Worm (Caenorhabditis elegans) whole organism, L4/young adult: ENCODE measurements around the gene fbxa-167.
"Not testable (repeated sequence)": the region's sequence is repeated elsewhere in the genome, so short reads cannot be mapped to it uniquely, and the experiment has no call there.

Experiments used
- W03F9.2 ChIP-seq: fragments of 150-350 bp; optimal IDR thresholded peaks from 2 replicates; lab custom pipeline; 2014; ENCODE audit warnings: missing biosample characterization, missing genetic modification characterization
- dao-5 ChIP-seq: sonication (generic microtip); optimal IDR thresholded peaks from 2 replicates; lab custom pipeline; 2016; ENCODE audit warnings: missing genotype, missing genetic modification characterization, moderate library complexity, missing compliant biosample characterization
- him-1 ChIP-seq: sonication (generic microtip); optimal IDR thresholded peaks from 2 replicates; lab custom pipeline; 2016; ENCODE audit warnings: missing genotype, missing genetic modification reagents, missing genetic modification characterization, missing compliant biosample characterization

Gene fbxa-167

DNA sequence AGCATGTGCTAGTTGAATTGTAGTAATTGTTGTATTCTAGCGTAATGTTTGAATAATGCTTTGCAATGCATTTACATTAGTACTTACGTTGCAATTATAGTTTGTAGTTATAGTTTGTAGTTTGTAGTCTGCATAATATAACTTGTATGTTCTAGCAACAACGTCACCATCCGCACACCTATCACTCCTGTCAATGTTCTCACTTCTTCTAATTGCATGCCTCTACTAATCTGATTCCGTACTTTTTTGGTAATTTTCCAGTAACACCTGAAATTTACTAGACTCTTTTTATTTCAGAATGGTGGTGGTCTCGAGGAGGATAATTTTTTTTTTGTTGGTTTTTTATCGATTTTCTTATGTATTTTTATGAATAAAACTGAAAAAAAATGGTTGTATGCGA, 4.7 kb upstream of the fbxa-167 start:
- TF ChIP-seq W03F9.2 (tag; lab: Kevin White, UChicago) (no peak), dao-5 (no peak), him-1 (tag; lab: Kevin White, UChicago) (no peak)

DNA sequence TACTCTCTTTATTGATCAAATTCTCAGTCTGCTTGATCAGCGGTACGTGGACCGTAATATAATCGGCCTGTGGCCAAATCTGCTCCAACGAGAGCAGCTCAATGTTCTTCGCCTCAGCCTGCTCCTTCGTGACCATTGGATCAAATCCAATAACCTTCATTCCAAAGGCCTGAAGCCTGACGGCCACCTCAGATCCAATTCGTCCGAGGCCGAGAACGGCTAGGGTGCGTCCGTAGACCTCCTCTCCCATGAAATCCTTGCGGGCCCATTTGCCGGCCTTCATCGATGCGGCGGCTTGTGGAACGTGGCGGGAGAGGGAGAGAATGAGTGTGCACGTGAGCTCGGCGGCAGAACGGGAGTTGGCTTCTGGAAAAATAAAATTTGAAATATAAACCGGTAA, 3.8 kb upstream of the fbxa-167 start:
- TF ChIP-seq W03F9.2 (tag; lab: Kevin White, UChicago) (no peak), dao-5 (no peak), him-1 (tag; lab: Kevin White, UChicago) (no peak)

DNA sequence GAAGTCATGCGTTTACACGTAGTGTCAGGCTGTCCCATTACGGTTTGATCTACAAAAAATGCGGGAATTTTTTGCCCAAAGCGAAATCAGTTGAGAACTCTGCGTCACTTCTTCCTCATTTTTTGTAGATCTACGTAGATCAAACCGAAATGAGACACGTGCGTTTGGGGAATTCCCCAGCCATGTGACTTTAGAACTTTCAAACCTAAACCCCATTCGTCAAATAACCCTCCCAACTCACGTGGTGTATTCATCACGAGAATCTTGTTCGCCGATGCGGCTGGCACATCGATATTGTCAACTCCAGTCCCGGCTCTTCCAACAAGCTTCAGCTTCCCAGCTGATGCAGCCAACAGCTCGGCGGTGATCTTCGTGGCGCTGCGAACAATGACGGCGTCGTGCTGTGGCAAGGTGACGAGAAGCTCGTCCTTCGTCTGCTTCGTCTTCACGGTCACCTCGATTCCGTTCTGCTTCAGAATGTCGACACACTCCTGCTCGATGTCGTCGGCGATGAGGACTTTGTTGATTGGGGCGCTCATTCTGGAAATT, 3.3 kb upstream of the fbxa-167 start, which contains the start of gene phdh-1:
TSS of gene phdh-1 (minus strand) at position 540 of the 549 bp plus-strand sequence.
- TF ChIP-seq W03F9.2 (tag; lab: Kevin White, UChicago): no peak
- TF ChIP-seq him-1 (tag; lab: Kevin White, UChicago): no peak
- TF ChIP-seq dao-5: no peak

DNA sequence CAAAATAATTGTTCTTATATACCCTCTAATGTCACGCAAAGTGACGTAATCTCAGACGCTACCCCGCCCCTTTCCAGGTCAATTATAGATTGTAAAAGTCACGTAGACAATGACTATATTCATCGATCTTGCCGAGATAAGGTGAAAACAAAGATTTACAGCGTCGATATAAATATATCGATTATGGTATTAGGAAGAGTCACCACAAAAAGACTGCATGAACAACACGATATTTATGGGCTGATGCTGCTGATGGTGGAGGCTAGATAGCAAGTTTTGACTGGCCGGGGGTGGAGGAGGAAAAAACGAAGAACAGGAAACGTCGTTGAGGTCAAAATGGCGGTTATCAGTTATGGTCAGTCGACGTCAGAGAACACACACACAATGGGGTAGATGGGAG, 2.7 kb upstream of the fbxa-167 start:
- no peak for TF ChIP-seq W03F9.2 (tag; lab: Kevin White, UChicago)
- no peak for TF ChIP-seq dao-5
- TF ChIP-seq him-1 (tag; lab: Kevin White, UChicago): no peak

DNA sequence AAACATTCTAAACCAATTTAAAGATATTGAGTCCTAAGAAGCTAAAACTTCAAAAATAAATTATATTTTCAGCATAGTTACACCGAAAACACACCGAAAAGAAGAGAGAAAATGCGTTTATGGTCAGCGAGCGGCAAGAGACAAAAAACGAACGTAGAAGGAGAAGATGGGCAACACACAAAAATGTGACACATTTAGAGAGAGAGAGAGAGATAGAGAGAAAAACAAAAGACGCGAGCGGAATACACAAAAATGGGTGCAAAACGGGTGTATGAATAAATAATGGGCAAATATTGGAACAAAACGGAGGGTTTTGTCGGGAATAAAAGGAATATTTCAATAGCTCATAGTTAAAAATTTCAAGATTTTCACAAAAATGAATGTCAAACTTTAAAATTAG, 1.1 kb upstream of the fbxa-167 start:
- TF ChIP-seq dao-5: no peak
- TF ChIP-seq W03F9.2 (tag; lab: Kevin White, UChicago): no peak
- TF ChIP-seq him-1 (tag; lab: Kevin White, UChicago): no peak

DNA sequence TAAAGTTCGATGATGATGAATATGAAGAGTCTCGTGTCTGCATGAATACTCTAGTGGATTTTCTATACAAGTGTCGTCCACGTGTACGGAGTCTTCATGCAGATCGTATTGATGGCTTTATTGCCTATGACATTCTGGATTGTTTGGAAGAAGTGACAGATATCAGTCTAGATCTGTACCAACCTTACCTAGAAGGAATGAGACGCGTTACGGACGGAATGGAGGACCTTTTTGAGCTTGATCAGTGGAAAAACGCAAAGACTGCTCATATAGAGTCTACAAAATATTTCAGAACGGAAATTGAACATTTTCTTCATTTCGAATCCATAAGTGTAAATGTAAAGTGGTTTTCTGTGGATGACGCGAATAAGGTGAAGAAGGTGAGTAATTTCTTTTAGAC, 6.9 kb downstream of the fbxa-167 start, which contains the start of gene fbxa-169:
TSS of gene fbxa-169 (plus strand) at position 301 of the 400 bp plus-strand sequence.
- TF ChIP-seq dao-5 (no peak), him-1 (tag; lab: Kevin White, UChicago) (no peak), W03F9.2 (tag; lab: Kevin White, UChicago) (no peak)

DNA sequence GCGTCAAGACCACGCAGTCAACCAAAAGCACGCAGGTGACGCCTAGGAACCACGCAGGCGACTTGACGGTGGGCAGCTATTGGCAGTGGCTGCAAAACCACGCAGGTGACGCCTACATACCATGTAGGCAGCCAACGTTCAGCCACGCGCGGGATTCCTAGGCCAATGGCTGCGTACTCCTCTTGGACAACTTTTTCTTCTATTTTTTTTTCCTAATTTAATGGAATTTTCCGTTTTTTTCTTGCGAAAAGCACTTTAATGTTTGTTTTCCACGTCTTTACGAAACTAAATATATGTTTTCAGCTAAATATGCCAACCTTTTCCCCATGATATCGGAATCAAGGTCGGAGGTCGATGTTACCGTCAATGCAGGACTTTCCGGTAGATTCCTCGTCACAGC, 13.4 kb downstream of the fbxa-167 start, which contains the start of gene C31C9.9:
TSS of gene C31C9.9 (plus strand) at position 301 of the 400 bp plus-strand sequence.
- not testable (repeated sequence) for TF ChIP-seq W03F9.2 (tag; lab: Kevin White, UChicago); dao-5; him-1 (tag; lab: Kevin White, UChicago)

DNA sequence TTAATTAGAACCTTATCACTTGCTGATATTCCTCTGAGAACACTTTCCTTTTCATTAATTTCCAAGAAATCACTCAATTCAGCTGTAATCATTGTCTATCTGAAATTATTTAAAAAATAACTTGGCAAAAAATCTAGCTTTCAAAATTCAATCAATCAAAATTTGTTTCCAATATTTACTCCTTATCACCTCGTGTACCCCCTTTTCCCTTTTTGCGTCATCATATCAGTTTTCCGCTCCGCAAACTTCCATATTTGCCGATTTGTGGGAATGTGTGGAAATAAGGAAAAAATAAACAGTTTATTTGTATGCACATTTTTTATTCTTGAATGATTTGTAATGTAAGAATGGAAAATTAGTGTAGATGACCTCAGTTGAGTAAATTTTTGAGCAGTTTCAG, 20.7 kb downstream of the fbxa-167 start, which contains the start of gene C31C9.6:
TSS of gene C31C9.6 (minus strand) at position 101 of the 400 bp plus-strand sequence.
- TF ChIP-seq W03F9.2 (tag; lab: Kevin White, UChicago); him-1 (tag; lab: Kevin White, UChicago); dao-5: not testable (repeated sequence)

DNA sequence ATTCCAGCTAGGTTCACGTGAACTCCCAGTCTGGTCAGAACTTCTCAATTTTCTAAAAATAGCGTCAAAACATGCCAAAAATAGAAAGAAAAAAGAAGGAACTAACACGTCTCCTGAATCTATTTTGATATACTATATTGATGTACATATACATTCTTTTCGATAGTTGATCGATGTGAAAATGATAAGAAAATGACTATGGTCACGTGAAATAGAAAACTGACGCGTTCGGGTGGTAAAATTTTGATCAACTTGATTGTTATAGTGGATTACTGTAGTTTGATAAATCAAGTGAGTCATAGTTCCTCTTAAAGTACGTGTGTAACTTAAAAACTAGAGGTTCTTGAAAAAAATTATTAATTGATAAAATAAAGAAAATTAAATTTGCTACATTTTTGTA, 23.1 kb downstream of the fbxa-167 start:
- TF ChIP-seq dao-5 (no peak), him-1 (tag; lab: Kevin White, UChicago) (no peak), W03F9.2 (tag; lab: Kevin White, UChicago) (no peak)

DNA sequence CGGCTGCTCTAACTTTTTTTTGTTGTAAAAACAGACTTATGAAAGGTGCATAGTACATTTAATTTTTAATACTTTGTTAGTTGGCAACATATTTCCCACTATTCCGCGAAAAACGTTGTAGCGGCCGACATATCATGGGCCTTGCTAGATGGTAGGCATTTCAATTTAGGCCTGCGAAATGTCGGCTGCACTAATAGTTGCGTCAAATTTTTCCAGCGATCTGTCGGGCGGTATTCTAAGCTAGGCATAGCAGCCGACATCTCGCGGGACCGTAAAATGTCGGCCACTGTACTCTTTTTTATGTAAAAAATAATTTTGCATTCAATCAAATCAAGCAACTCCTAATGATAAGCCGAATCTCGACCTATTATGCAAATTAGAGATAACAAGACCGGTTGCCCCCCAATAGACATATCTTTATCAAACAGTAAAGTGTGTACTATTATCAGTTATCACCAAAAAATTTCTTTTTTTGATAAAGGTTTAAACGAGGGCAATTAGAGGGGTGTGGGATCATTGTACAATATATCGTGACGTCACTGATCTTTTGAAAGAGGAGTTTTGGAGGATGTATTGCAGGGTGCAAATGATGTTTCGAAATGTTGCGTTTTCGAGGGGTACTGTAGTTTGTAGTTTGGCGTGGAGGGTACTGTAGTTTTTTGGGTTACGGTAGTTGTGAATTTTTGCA, 23.8 kb downstream of the fbxa-167 start:
- TF ChIP-seq W03F9.2 (tag; lab: Kevin White, UChicago) (no peak), him-1 (tag; lab: Kevin White, UChicago) (no peak), dao-5 (no peak)

DNA sequence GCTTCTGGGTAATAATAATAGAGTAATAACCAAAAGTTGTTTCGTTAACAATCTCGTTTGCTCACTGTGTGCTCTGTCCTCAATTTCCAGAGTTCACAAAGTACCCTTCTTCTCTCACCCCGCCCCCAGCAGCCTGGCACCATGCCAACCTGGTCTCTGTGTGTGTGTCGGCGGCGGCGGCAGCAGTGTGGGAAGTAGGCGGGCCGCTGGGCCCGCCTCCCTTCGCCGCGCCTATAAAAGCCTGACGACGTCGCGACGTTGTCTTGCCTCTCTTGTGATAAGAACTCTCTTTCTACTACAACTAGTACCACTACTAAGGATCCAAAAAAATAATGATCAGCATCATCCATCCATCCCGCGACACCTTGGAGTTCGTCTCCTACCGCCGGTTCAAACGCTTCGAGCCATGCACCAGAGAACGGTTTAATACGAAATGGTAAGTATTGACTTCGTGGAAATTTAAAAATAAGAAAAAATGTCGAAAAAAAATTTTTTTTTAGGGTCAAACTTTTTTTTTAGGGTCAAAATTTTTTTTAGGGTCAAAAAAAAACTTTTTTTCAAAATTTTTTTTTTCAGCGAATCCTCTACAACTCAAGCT, 27.7 kb downstream of the fbxa-167 start, which contains the start of gene C31C9.7:
TSS of gene C31C9.7 (plus strand) at position 261 of the 598 bp plus-strand sequence.
- no peak for TF ChIP-seq dao-5
- no peak for TF ChIP-seq W03F9.2 (tag; lab: Kevin White, UChicago)
- TF ChIP-seq him-1 (tag; lab: Kevin White, UChicago): no peak

DNA sequence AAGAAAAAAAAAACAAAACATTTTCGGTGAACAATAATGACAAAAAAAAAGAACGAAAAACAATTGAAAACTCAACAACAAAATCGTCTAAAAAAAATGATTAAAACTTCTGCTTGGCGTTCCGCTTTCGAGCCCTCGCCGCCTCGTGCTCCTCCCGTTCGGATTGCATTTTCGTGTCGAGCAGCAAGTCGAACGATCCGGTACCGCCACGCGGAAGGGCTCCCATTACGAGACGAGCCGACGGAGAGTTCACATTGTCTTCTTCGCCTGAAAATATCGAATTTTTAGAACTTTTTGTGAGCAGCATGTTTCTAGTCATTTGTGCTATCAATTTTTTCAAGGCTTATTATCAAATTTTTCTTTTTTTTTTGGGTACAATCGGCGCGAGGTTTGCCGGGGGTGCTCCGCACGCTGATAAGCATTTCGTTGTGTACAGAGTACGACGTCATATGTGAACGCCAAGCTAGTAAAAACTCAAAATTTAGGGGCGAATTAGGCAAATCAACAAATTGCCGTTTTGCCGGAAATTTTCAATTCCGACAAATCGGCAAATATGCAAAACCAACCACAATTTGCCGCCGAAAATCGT, 29.5 kb downstream of the fbxa-167 start:
- no peak for TF ChIP-seq W03F9.2 (tag; lab: Kevin White, UChicago)
- TF ChIP-seq him-1 (tag; lab: Kevin White, UChicago): no peak
- TF ChIP-seq dao-5: no peak

DNA sequence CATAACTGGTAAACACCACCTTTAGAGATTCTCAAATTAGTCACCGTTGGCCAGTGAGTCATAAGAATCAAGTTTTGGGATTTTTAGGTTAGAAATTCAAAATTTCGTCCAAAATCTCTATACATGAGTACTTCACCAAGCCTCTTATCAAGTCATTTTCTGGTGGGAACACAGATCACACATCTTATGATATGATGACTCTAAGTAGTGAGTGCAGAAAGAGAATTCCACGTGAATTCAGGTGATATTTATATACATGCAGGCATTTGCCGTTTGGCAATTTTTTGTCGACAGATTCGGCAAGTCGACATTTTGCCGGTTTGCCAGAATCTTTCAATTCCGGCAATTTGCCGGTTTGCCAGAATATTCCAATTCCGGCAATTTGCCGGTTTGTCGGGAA, 30.8 kb downstream of the fbxa-167 start:
- TF ChIP-seq him-1 (tag; lab: Kevin White, UChicago) (no peak), dao-5 (no peak), W03F9.2 (tag; lab: Kevin White, UChicago) (no peak)
